Fruit fly (Drosophila melanogaster): ENCODE results near the gene CG8565.

The CG8565 gene

dm6 chrX:15887247-15887616, 49.6 kb downstream of the CG8565 start, which contains the start of gene tay:
TSS of gene tay (minus strand) at chrX:15887311.
- TF ChIP-seq CG14655 (GFP tag; optimal IDR thresholded peaks at IDR 0.05), result no peak
- peak; percentile 6; the same call in 1 of the 3 replicates for TF ChIP-seq CG4496 (GFP tag; IDR thresholded peaks at IDR 0.05)
- no peak for TF ChIP-seq Snoo (tag; optimal IDR thresholded peaks at IDR 0.05)

dm6 chrX:15888763-15889162, 51.1 kb downstream of the CG8565 start:
- TF ChIP-seq Pif1B (GFP tag; optimal IDR thresholded peaks at IDR 0.05), result no peak
- TF ChIP-seq CG17806 (tag; optimal IDR thresholded peaks at IDR 0.05), result no peak
- TF ChIP-seq CG14655 (GFP tag; optimal IDR thresholded peaks at IDR 0.05), result no peak
- no peak for TF ChIP-seq CG8301 (tag; optimal IDR thresholded peaks at IDR 0.05)
- no peak for TF ChIP-seq D1 (tag; optimal IDR thresholded peaks at IDR 0.05)
- TF ChIP-seq CG12605 (GFP tag; IDR thresholded peaks at IDR 0.05), result no peak
- no peak for TF ChIP-seq Ets98B (GFP tag; IDR thresholded peaks at IDR 0.05)
- no peak for TF ChIP-seq fd96Ca (GFP tag; IDR thresholded peaks at IDR 0.05)
- no peak for TF ChIP-seq gl (tag; optimal IDR thresholded peaks at IDR 0.05)
- no peak for TF ChIP-seq CG34367 (tag; optimal IDR thresholded peaks at IDR 0.05)
- TF ChIP-seq rn (GFP tag; IDR thresholded peaks at IDR 0.05), result no peak
- TF ChIP-seq Pif1A (GFP tag; optimal IDR thresholded peaks at IDR 0.05), result no peak
- TF ChIP-seq CG13204 (GFP tag; optimal IDR thresholded peaks at IDR 0.05), result no peak
- TF ChIP-seq Snoo (tag; optimal IDR thresholded peaks at IDR 0.05), result no peak
- TF ChIP-seq CG8159 (tag; optimal IDR thresholded peaks at IDR 0.05), result no peak

dm6 chrX:15889780-15890608, 52.4 kb downstream of the CG8565 start, which contains the start of the genes MSBP and CG15916:
TSS of gene MSBP (minus strand) at chrX:15890109.
TSS of gene CG15916 (plus strand) at chrX:15890589.
- TF ChIP-seq CG13204 (GFP tag; optimal IDR thresholded peaks at IDR 0.05) (no peak), fd96Ca (GFP tag; IDR thresholded peaks at IDR 0.05) (no peak), CG8301 (tag; optimal IDR thresholded peaks at IDR 0.05) (no peak), gl (tag; optimal IDR thresholded peaks at IDR 0.05) (peak; percentile 5), CG34367 (tag; optimal IDR thresholded peaks at IDR 0.05) (peak; percentile 18), Snoo (tag; optimal IDR thresholded peaks at IDR 0.05) (peak; percentile 13), CG17806 (tag; optimal IDR thresholded peaks at IDR 0.05) (no peak), CG9948 (tag; optimal IDR thresholded peaks at IDR 0.05) (peak; percentile 32), CG8159 (tag; optimal IDR thresholded peaks at IDR 0.05) (peak; percentile 64), D1 (tag; optimal IDR thresholded peaks at IDR 0.05) (no peak), CG4496 (GFP tag; IDR thresholded peaks at IDR 0.05) (peak; percentile 16; the same call in 1 of the 3 replicates), CG12605 (GFP tag; IDR thresholded peaks at IDR 0.05) (no peak), Pif1B (GFP tag; optimal IDR thresholded peaks at IDR 0.05) (no peak), rn (GFP tag; IDR thresholded peaks at IDR 0.05) (no peak), CG15710 (tag; optimal IDR thresholded peaks at IDR 0.05) (peak; percentile 32)
